Worm (Caenorhabditis elegans): Measurements from ENCODE around the gene T05G5.5.

DNA sequence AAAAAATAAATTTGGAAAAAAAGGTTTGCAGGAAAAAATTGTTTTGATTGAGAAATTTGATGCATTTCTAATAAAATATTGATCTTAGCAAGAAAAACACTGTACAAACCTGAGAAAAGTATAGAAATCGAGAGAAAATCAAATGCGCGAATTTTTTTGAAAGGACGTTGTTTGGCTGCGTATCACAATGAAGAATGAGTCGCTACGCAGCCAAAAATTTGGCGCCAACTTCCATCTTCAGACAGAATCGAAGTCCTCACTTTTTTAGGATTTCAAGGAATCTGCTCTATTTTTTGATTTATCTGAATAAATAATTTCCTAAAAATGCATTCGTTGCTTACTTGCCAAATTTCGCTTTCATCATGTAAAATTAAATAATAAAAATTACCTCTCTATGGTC is 4.6 kb downstream of the T05G5.5 start:
- TF ChIP-seq zag-1 (tag; optimal IDR thresholded peaks at IDR 0.05) (no peak), alr-1 (tag; optimal IDR thresholded peaks at IDR 0.05) (no peak), unc-39 (tag; optimal IDR thresholded peaks at IDR 0.05) (no peak), lin-39 (tag; optimal IDR thresholded peaks at IDR 0.05) (no peak), elt-3 (tag; optimal IDR thresholded peaks at IDR 0.05) (no peak), ceh-82 (tag; optimal IDR thresholded peaks at IDR 0.05) (no peak), blmp-1 (tag; optimal IDR thresholded peaks at IDR 0.05; ENCODE audit: insufficient read depth) (no peak), sma-3 (GFP tag; optimal IDR thresholded peaks at IDR 0.05) (no peak), mdl-1 (tag; optimal IDR thresholded peaks at IDR 0.05) (no peak), fos-1 (tag; optimal IDR thresholded peaks at IDR 0.05) (no peak), nhr-237 (tag; optimal IDR thresholded peaks at IDR 0.05) (no peak)
